Fruit fly (Drosophila melanogaster): ENCODE results near the gene CG34280.

The CG34280 gene

dm6 chr3R:17403618-17404017 lies at the start of gene CG34280:
Gene CG34280 (minus strand): TSS chr3R:17403718.
- TF ChIP-seq Eip93F (GFP tag; optimal IDR thresholded peaks at IDR 0.05) = no peak
- no peak for TF ChIP-seq CG11902 (GFP tag; optimal IDR thresholded peaks at IDR 0.05)
- TF ChIP-seq CG6163 (GFP tag; IDR thresholded peaks at IDR 0.05) = no peak
- no peak for TF ChIP-seq Sox15 (GFP tag; optimal IDR thresholded peaks at IDR 0.05)
- no peak for TF ChIP-seq CG32006 (GFP tag; optimal IDR thresholded peaks at IDR 0.05)
- TF ChIP-seq CG6276 (GFP tag; optimal IDR thresholded peaks at IDR 0.05) = no peak
- peak; percentile 48 for TF ChIP-seq Sox14 (GFP tag; optimal IDR thresholded peaks at IDR 0.05)
- TF ChIP-seq ss (GFP tag; optimal IDR thresholded peaks at IDR 0.05) = no peak
- no peak for TF ChIP-seq CG34406 (GFP tag; optimal IDR thresholded peaks at IDR 0.05)

DNA sequence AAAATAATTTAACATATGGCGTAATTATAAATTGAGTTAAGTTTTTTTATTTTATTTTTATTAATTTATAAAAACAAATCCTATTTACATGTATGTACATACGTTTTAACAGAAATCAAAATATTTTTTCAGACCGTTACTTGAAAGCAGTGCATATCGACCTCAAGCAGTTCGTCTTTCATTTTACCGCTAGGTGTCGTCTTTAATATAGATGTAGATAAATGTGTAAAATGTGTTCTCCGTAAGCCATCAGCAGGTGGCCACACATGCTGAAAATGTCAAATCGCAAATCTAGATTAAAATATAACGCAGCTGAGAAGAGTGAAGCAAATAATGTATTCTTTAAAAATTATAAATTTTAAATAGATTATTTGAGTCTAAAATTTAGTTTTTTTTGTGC lies 45.9 kb upstream of the CG34280 start:
- TF ChIP-seq CG31627 (GFP tag; optimal IDR thresholded peaks at IDR 0.05) = peak; percentile 6
- TF ChIP-seq Eip78C (GFP tag) = peak; percentile 34
- TF ChIP-seq Blimp-1 (GFP tag; optimal IDR thresholded peaks at IDR 0.05) = no peak

- no peak for TF ChIP-seq fd85E (GFP tag; optimal IDR thresholded peaks at IDR 0.05)
- TF ChIP-seq CG8319 (GFP tag; optimal IDR thresholded peaks at IDR 0.05) = no peak
- TF ChIP-seq Eip78C (GFP tag) = no peak
- TF ChIP-seq Ets21C (GFP tag; optimal IDR thresholded peaks at IDR 0.05) = no peak
- no peak for TF ChIP-seq CG6163 (GFP tag; IDR thresholded peaks at IDR 0.05)
- TF ChIP-seq cyc (GFP tag; optimal IDR thresholded peaks at IDR 0.05) = no peak
Measured at dm6 chr3R:17448758-17449157, 45.2 kb upstream of the CG34280 start, which contains the start of gene Eh. Gene Eh (minus strand): TSS chr3R:17448858.

DNA sequence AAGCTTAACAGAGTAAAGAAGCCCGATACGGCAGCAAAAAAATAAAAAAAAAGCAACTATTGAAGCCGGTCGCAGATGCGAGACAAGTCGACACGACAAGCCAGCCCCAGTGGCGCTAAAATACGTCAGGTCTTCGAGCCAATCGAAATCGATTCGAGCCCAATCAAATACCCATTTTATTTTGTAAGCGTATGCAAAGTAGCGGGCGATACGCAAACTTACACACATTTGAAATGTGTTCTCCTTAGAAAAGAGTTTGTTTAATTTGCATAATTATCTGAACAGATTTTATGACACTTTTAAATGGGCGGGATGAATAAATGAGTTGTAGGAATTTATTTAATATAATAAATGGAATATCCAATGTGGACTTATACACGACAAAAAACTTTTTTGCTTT lies 44.1 kb upstream of the CG34280 start:
- TF ChIP-seq CG9139 (GFP tag; optimal IDR thresholded peaks at IDR 0.05) = no peak
- no peak for TF ChIP-seq dac (GFP tag; optimal IDR thresholded peaks at IDR 0.05)
- no peak for TF ChIP-seq acj6 (GFP tag; optimal IDR thresholded peaks at IDR 0.05)
- no peak for TF ChIP-seq Gug (GFP tag; IDR thresholded peaks at IDR 0.05)
- TF ChIP-seq fd59A (GFP tag; optimal IDR thresholded peaks at IDR 0.05) = no peak
- TF ChIP-seq ss (GFP tag; optimal IDR thresholded peaks at IDR 0.05) = no peak

DNA sequence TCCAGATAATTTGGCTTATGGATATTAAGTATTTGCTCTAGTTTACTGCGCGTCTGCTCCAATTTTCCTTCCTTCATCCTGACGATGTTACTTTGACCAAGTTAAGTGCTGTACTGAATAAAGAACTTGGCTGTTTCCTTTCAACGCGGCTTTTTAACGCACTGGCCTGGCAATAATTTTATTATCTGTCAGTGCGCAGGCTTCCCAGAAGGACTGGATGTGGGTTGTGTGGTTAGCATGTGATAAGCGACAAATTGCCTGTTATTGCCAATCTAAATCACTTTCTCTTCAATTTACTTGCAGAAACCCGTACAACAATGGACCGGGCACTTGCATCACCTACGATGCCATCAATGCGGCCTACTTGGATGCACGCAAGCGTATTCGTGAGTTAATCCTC lies 37.1 kb upstream of the CG34280 start, which contains the start of gene CG14331:
Gene CG14331 (minus strand): TSS at position 101 of the 400 bp plus-strand sequence.
- TF ChIP-seq vri (GFP tag; optimal IDR thresholded peaks at IDR 0.05) = no peak
- TF ChIP-seq Sox15 (GFP tag; optimal IDR thresholded peaks at IDR 0.05) = no peak
- TF ChIP-seq CG1621 (tag; optimal IDR thresholded peaks at IDR 0.05) = no peak
- TF ChIP-seq CG11294 (GFP tag; IDR thresholded peaks at IDR 0.05) = no peak
- no peak for TF ChIP-seq CG31627 (GFP tag; optimal IDR thresholded peaks at IDR 0.05)
- TF ChIP-seq CG8632 (GFP tag; optimal IDR thresholded peaks at IDR 0.05) = no peak
- no peak for TF ChIP-seq lz (GFP tag; optimal IDR thresholded peaks at IDR 0.05)
- TF ChIP-seq Ets96B (tag; optimal IDR thresholded peaks at IDR 0.05) = no peak
- TF ChIP-seq fd59A (GFP tag; optimal IDR thresholded peaks at IDR 0.05) = no peak
- no peak for TF ChIP-seq cyc (GFP tag; optimal IDR thresholded peaks at IDR 0.05)
- no peak for TF ChIP-seq achi (GFP tag; optimal IDR thresholded peaks at IDR 0.05)

DNA sequence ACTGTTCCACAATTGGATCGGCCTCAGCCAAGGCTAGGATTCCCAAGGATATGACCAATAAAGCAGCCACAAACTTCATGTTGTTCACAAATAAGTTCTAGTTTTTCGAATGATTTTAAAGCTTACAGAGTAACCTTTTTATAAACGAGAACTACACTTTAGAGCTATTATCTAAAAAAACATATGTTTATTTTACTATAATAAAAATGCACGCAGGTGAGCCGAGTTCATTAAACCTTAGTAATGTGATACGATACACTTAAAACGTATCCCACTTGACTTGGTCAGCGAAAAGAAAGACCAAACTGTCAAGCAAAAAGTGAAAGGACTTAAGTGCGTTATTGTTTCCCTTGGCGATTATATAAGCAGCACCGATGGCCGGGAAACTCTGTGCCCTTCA lies 30.8 kb upstream of the CG34280 start, which contains the start of gene CG44090:
Gene CG44090 (minus strand): TSS at position 101 of the 400 bp plus-strand sequence.
- TF ChIP-seq CG11902 (GFP tag; optimal IDR thresholded peaks at IDR 0.05) = no peak
- no peak for TF ChIP-seq CG11762 (GFP tag; optimal IDR thresholded peaks at IDR 0.05; ENCODE audit: insufficient read depth)
- no peak for TF ChIP-seq salr (GFP tag; optimal IDR thresholded peaks at IDR 0.05)
- TF ChIP-seq dsx (GFP tag; optimal IDR thresholded peaks at IDR 0.05; ENCODE audit: poor library complexity, severe bottlenecking) = no peak
- TF ChIP-seq CG6276 (GFP tag; optimal IDR thresholded peaks at IDR 0.05) = no peak
- TF ChIP-seq CG10631 (GFP tag; optimal IDR thresholded peaks at IDR 0.05) = no peak
- TF ChIP-seq lz (GFP tag; optimal IDR thresholded peaks at IDR 0.05) = no peak

Measured in whole organism, prepupa.